Worm (Caenorhabditis elegans): ENCODE data around the gene T23B12.11.

T23B12.11 gene

DNA sequence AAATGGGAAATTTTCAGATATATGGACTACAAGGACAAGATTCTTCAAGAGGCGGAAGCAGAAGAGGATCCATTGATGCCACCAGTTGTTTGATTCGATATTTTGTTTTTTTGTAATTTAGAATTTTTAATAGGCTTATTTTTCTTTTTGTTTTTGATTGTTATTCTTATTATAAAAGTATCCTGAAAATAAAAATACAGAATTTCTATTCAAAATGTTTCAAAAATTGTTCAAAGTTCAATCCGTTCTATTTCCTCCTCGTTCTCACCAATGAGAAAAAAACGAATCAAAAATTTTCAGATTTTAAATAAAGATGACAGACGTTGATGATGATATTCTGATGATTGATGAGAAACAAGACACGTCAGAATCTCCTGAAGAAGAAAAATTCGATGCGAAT is 13.5 kb downstream of the T23B12.11 start, which contains the start of gene phf-30:
Gene phf-30, plus strand, starts transcription at position 301 of the 400 bp plus-strand sequence.
- no peak for TF ChIP-seq W03F9.2 (tag; optimal IDR thresholded peaks at IDR 0.05)
- TF ChIP-seq him-1 (tag; optimal IDR thresholded peaks at IDR 0.05): no peak
- TF ChIP-seq dao-5 (tag; optimal IDR thresholded peaks at IDR 0.05): no peak

DNA sequence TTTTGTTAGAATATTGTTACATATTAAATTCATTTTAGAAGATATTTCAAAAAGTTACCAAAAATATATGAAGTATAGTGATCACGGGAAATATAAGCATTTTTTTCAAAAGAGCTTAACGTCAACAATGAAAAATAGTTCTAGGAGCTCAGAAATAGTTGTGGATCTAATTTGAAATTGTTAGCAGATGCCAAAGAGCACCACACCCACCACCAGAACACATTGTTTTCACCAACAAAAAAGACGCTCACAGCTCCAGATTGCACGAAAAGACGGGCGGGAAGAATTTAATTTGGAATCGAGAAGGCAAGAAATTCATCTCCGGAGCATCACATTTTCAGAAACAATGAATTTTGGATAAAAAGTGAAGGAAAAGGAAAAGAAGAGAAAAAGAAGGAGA is 15.7 kb downstream of the T23B12.11 start, which contains the start of gene gplb-1:
Gene gplb-1, minus strand, starts transcription at position 337 of the 400 bp plus-strand sequence.
- TF ChIP-seq W03F9.2 (tag; optimal IDR thresholded peaks at IDR 0.05) (no peak), him-1 (tag; optimal IDR thresholded peaks at IDR 0.05) (no peak), dao-5 (tag; optimal IDR thresholded peaks at IDR 0.05) (no peak)

DNA sequence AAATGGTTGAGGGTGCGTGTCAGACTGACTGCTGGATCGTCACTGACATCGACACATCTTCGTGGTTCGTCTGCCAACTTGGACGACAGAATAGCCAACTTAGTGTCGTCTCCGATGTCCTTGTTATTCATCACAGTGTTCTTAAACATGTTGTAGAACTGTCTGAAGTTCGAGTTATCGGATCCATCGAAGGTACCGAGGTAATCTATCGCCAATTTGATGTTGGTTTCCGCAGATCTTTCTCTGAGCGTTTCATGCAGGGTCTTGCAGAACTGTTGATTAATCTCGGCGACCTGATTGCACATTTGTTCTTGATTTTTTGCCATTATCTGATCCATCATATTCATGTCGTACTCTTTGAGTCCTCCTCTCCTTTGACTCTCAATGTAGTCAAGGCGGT is 26.1 kb downstream of the T23B12.11 start:
- TF ChIP-seq W03F9.2 (tag; optimal IDR thresholded peaks at IDR 0.05) (no peak), him-1 (tag; optimal IDR thresholded peaks at IDR 0.05) (no peak), dao-5 (tag; optimal IDR thresholded peaks at IDR 0.05) (no peak)

DNA sequence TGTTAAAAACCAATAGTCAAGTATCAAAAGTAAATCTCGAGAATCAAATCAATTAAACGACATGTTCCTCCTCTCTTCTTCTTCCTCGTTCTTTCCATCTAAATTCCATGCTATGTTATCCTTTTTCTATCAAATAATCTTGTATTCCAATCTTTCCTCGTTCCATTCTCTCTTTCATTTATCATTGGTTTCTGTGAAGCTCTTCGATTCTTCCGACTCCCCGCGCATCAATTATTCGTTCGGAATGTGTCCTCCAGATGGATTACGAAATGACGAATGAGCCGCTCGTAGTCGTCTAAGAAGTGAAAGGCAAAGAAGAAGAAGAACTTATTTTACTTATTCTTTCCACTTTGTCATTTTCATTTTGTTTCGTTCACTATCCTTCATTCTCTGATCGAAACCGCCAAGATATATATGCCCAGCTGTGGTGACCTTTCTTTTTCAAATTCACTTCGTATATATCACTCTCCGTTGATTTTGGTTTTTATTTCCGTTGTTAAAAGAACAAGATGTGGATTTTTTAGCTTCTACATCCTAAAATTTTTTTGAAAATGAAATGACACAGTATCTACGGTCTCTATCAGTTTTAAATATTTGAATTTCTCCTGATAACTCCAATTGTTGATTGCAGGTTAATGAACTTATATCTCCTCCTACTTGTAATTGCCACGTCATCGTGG is 39.2 kb downstream of the T23B12.11 start, which contains the start of gene pxn-1:
Gene pxn-1, plus strand, starts transcription at position 630 of the 680 bp plus-strand sequence.
- TF ChIP-seq dao-5 (tag; optimal IDR thresholded peaks at IDR 0.05) (no peak), W03F9.2 (tag; optimal IDR thresholded peaks at IDR 0.05) (no peak), him-1 (tag; optimal IDR thresholded peaks at IDR 0.05) (no peak)

DNA sequence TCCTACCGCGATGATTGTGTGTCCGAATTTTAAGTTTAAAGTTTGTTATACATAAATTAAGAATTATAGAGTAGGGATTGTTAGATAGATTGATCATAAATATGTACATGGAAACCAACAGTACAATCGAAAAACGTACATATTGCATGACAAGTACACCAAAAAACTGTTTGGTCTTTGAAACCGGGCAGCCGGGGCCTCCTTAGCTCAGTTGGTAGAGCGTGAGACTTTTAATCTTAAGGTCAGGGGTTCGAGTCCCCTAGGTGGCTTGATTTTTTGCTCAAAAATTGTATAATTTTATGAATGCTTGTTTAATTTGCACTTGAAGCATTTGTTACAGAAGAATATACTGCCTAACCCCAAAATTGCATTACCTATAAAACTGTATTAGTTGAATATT is 39.9 kb downstream of the T23B12.11 start:
- TF ChIP-seq W03F9.2 (tag; optimal IDR thresholded peaks at IDR 0.05): no peak
- no peak for TF ChIP-seq dao-5 (tag; optimal IDR thresholded peaks at IDR 0.05)
- TF ChIP-seq him-1 (tag; optimal IDR thresholded peaks at IDR 0.05): no peak

DNA sequence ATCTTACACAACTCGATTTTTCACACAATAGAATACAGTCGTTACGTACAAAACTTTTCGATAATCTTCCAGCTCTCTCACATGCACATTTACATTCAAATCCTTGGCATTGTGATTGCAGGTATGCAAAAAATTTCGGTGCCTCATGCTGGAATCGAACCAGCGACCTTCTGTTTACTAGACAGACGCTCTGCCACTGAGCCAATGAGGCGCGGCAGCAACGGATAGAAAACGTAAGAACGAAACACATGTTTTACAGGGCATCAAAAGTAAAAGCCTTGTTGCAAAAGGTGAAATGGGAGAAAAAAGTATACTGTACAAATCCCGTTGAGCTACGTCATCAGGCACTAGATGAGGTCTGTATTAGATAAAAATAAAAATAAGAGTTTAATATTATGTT is 40.8 kb downstream of the T23B12.11 start:
- TF ChIP-seq W03F9.2 (tag; optimal IDR thresholded peaks at IDR 0.05): no peak
- TF ChIP-seq dao-5 (tag; optimal IDR thresholded peaks at IDR 0.05): no peak
- TF ChIP-seq him-1 (tag; optimal IDR thresholded peaks at IDR 0.05): no peak

DNA sequence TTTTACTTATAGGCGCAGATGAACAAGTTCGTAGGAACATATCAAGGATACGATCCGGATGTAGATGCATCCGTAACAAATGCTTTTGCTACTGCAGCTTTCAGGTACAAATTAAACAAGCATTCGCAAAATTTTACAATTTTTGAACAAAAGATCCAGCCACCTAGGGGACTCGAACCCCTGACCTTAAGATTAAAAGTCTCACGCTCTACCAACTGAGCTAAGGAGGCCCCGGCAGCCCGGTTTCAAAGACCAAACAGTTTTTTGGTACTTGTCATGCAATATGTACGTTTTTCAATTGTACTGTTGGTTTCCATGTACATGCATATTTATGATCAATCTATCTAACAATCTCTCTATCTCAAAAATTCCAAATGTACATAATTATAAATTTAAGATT is 44.2 kb downstream of the T23B12.11 start:
- TF ChIP-seq dao-5 (tag; optimal IDR thresholded peaks at IDR 0.05) (no peak), him-1 (tag; optimal IDR thresholded peaks at IDR 0.05) (no peak), W03F9.2 (tag; optimal IDR thresholded peaks at IDR 0.05) (no peak)

DNA sequence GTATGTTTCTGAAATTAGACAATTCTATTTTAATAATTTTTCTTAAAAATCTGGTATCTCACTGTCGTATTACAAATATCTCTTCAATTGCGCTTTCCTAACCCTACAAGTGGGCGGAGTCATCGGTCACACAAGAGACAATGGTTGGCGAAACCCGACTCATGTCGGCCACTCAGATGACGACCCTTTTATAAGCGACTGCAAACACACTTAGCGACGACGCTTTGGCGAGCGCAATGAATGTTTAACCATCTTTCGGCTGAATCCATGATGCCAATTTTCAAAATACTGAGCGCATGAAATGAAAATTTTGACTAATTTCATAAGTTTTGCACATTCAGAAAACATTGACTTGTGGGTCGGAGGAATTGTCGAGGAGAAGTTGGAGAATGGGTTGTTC is 45.2 kb downstream of the T23B12.11 start:
- TF ChIP-seq him-1 (tag; optimal IDR thresholded peaks at IDR 0.05) (peak; percentile 97), W03F9.2 (tag; optimal IDR thresholded peaks at IDR 0.05) (peak; percentile 84), dao-5 (tag; optimal IDR thresholded peaks at IDR 0.05) (peak; percentile 96)

Measured in whole organism, L4/young adult.